Worm (Caenorhabditis elegans): ENCODE measurements around the gene C25F9.2.

DNA sequence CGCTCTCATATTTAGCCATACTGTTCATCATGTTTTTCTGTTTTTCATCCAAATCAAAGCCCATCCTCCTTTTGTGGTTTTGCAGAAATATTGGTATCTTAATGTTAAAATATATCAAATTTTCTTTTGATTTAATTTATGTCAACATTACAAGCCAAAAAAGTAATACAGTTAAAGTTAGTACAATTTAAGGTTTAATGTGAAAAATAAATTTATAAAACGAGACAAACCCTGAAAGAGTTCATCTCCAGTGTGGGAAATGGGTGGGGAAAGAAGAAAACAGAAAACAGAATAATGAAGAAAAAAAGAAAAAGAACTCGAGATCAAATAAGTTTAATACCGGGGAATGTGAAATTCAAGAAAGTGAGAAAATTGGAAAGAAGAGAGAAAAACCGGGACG, 27.5 kb downstream of the C25F9.2 start, which contains the start of gene M04C3.2:
- TF ChIP-seq ama-1 (optimal IDR thresholded peaks at IDR 0.05): no peak
- TF ChIP-seq nhr-28 (tag; optimal IDR thresholded peaks at IDR 0.05): no peak
- no peak for TF ChIP-seq lin-15B (tag; optimal IDR thresholded peaks at IDR 0.05)
- TF ChIP-seq F16B12.6 (tag; optimal IDR thresholded peaks at IDR 0.05): no peak
- no peak for TF ChIP-seq ztf-11 (tag; optimal IDR thresholded peaks at IDR 0.05)
- no peak for TF ChIP-seq ztf-4 (tag; optimal IDR thresholded peaks at IDR 0.05)
- no peak for TF ChIP-seq blmp-1 (tag; optimal IDR thresholded peaks at IDR 0.05)
- TF ChIP-seq pqm-1 (tag; optimal IDR thresholded peaks at IDR 0.05): no peak
- TF ChIP-seq lsy-2 (tag; optimal IDR thresholded peaks at IDR 0.05): no peak
